Worm (Caenorhabditis elegans): ENCODE results near the gene Y15E3A.4.

ce11 chrX:15377724-15378123 lies 47.0 kb downstream of the Y15E3A.4 start, which contains the start of gene svh-5:
- TF ChIP-seq crh-2 (tag; optimal IDR thresholded peaks at IDR 0.05) (no peak), nhr-23 (tag; optimal IDR thresholded peaks at IDR 0.05) (no peak), skn-1 (tag; optimal IDR thresholded peaks at IDR 0.05) (no peak)

Data from whole organism, L2 larva.